Worm (Caenorhabditis elegans) whole organism, early embryonic: ENCODE data around the gene cee-1.

Experiments used
- B0310.2 ChIP-seq: sonication (generic microtip); optimal IDR thresholded peaks from 2 replicates; lab custom pipeline; 2016; ENCODE audit warnings: mild to moderate bottlenecking, missing genetic modification characterization, missing compliant biosample characterization
- F13C5.2 ChIP-seq: sonication (generic microtip); optimal IDR thresholded peaks from 2 replicates; lab custom pipeline; 2017; ENCODE audit warnings: mild to moderate bottlenecking, missing genetic modification characterization, inconsistent platforms, missing compliant biosample characterization
- aly-1 ChIP-seq: sonication (generic microtip); optimal IDR thresholded peaks from 2 replicates; lab custom pipeline; 2016; ENCODE audit warnings: missing genetic modification characterization, missing compliant biosample characterization
- ama-1 ChIP-seq: fragments of 150-350 bp; optimal IDR thresholded peaks from 2 replicates; lab custom pipeline; 2014
- ceh-13 ChIP-seq: fragments of 200-800 bp; sonication (Bioruptor generic); optimal IDR thresholded peaks from 2 replicates; lab custom pipeline; 2018; ENCODE audit warnings: mild to moderate bottlenecking, missing genetic modification characterization, missing compliant biosample characterization
- ceh-36 ChIP-seq: sonication (generic microtip); optimal IDR thresholded peaks from 2 replicates; lab custom pipeline; 2016; ENCODE audit warnings: missing genetic modification characterization, inconsistent platforms, missing compliant biosample characterization
- ets-7 ChIP-seq: sonication (generic microtip); optimal IDR thresholded peaks from 2 replicates; lab custom pipeline; 2016; ENCODE audit warnings: missing genotype, missing genetic modification characterization, missing compliant biosample characterization
- flt-1 ChIP-seq: fragments of 200-800 bp; sonication (Bioruptor generic); IDR thresholded peaks from 2 replicates; pipeline ENCODE4 v1.3.6; 2022; ENCODE audit warnings: missing genetic modification characterization, missing compliant biosample characterization
- hmbx-1 ChIP-seq: sonication (generic microtip); optimal IDR thresholded peaks from 2 replicates; lab custom pipeline; 2016; ENCODE audit warnings: mild to moderate bottlenecking, missing genetic modification characterization, missing compliant biosample characterization
- hmg-4 ChIP-seq: fragments of 200-800 bp; sonication (Bioruptor generic); optimal IDR thresholded peaks from 2 replicates; lab custom pipeline; 2018; ENCODE audit warnings: mild to moderate bottlenecking, missing genetic modification characterization, missing compliant biosample characterization
- hnd-1 ChIP-seq: sonication (generic microtip); optimal IDR thresholded peaks from 2 replicates; lab custom pipeline; 2016; ENCODE audit warnings: missing genetic modification characterization, missing compliant biosample characterization
- pes-1 ChIP-seq: fragments of 200-800 bp; sonication (Bioruptor generic); IDR thresholded peaks from 2 replicates; pipeline ENCODE4 v1.3.6; 2022; ENCODE audit warnings: missing genetic modification reagents, missing genetic modification characterization, missing compliant biosample characterization
- scrt-1 ChIP-seq: fragments of 200-800 bp; sonication (Bioruptor generic); IDR thresholded peaks from 2 replicates; pipeline ENCODE4 v1.3.6; 2022; ENCODE audit warnings: missing genetic modification characterization, missing compliant biosample characterization
- sea-1 ChIP-seq: fragments of 200-800 bp; sonication (Bioruptor generic); conservative IDR thresholded peaks from 2 replicates; pipeline ENCODE4 v1.3.6; 2022; ENCODE audit warnings: missing genetic modification characterization, missing compliant biosample characterization
- tbx-11 ChIP-seq: fragments of 200-800 bp; sonication (Bioruptor generic); IDR thresholded peaks from 2 replicates; pipeline ENCODE4 v1.3.6; 2022; ENCODE audit warnings: missing genetic modification characterization, missing compliant biosample characterization
- tbx-37 ChIP-seq: fragments of 200-800 bp; sonication (Bioruptor generic); conservative IDR thresholded peaks from 2 replicates; pipeline ENCODE4 v1.3.6; 2022; ENCODE audit warnings: missing genetic modification reagents, missing genetic modification characterization, missing compliant biosample characterization
- tra-4 ChIP-seq: sonication (generic microtip); optimal IDR thresholded peaks from 2 replicates; lab custom pipeline; 2017; ENCODE audit warnings: missing genetic modification characterization, missing compliant biosample characterization

The cee-1 gene

ce11 chrIII:4951824-4952223, 39.3 kb downstream of the cee-1 start, which contains the start of gene flh-2:
flh-2 (plus strand) TSS chrIII:4952124.
- TF ChIP-seq tra-4 (tag; lab: Kevin White, UChicago) (no peak), tbx-37 (GFP tag; lab: Robert Waterston, UW) (no peak), sea-1 (GFP tag; lab: Robert Waterston, UW) (no peak), F13C5.2 (tag; lab: Kevin White, UChicago) (no peak), ets-7 (no peak), hmbx-1 (tag; lab: Kevin White, UChicago) (no peak), B0310.2 (tag; lab: Kevin White, UChicago) (no peak), flt-1 (no peak), hnd-1 (tag; lab: Kevin White, UChicago) (no peak), ceh-13 (GFP tag; lab: Kevin White, UChicago) (no peak), ceh-36 (no peak), ama-1 (lab: Kevin White, UChicago) (no peak), tbx-11 (GFP tag; lab: Robert Waterston, UW) (no peak), hmg-4 (GFP tag; lab: Kevin White, UChicago) (no peak)

ce11 chrIII:4952970-4953369, 40.5 kb downstream of the cee-1 start:
- TF ChIP-seq aly-1 (tag; lab: Kevin White, UChicago) (no peak), ceh-36 (no peak), B0310.2 (tag; lab: Kevin White, UChicago) (no peak), F13C5.2 (tag; lab: Kevin White, UChicago) (no peak), ama-1 (lab: Kevin White, UChicago) (no peak), ceh-13 (GFP tag; lab: Kevin White, UChicago) (no peak), tbx-11 (GFP tag; lab: Robert Waterston, UW) (no peak), scrt-1 (GFP tag; lab: Robert Waterston, UW) (no peak), hmbx-1 (tag; lab: Kevin White, UChicago) (no peak), tbx-37 (GFP tag; lab: Robert Waterston, UW) (no peak), ets-7 (no peak), sea-1 (GFP tag; lab: Robert Waterston, UW) (no peak), hmg-4 (GFP tag; lab: Kevin White, UChicago) (no peak), pes-1 (no peak), tra-4 (tag; lab: Kevin White, UChicago) (no peak)

- TF ChIP-seq flt-1 (no peak), ceh-36 (no peak), ets-7 (no peak), tra-4 (tag; lab: Kevin White, UChicago) (no peak), pes-1 (no peak)
These were observed 44.1 kb downstream of the cee-1 start, which contains the start of gene C26E6.1 for ce11 chrIII:4956566-4956965. C26E6.1 (plus strand) TSS chrIII:4956866.

ce11 chrIII:4960204-4960603, 47.7 kb downstream of the cee-1 start, which contains the start of gene C27F2.4:
C27F2.4 (minus strand) TSS chrIII:4960304.
- no peak for TF ChIP-seq B0310.2 (tag; lab: Kevin White, UChicago)
- no peak for TF ChIP-seq tra-4 (tag; lab: Kevin White, UChicago)
- TF ChIP-seq tbx-11 (GFP tag; lab: Robert Waterston, UW) = no peak
- no peak for TF ChIP-seq ets-7
- TF ChIP-seq tbx-37 (GFP tag; lab: Robert Waterston, UW) = no peak
- no peak for TF ChIP-seq aly-1 (tag; lab: Kevin White, UChicago)
- no peak for TF ChIP-seq sea-1 (GFP tag; lab: Robert Waterston, UW)
- no peak for TF ChIP-seq ama-1 (lab: Kevin White, UChicago)
- no peak for TF ChIP-seq ceh-13 (GFP tag; lab: Kevin White, UChicago)
- no peak for TF ChIP-seq ceh-36
- TF ChIP-seq scrt-1 (GFP tag; lab: Robert Waterston, UW) = no peak
- TF ChIP-seq flt-1 = no peak
- no peak for TF ChIP-seq F13C5.2 (tag; lab: Kevin White, UChicago)
- TF ChIP-seq pes-1 = no peak
- TF ChIP-seq hmg-4 (GFP tag; lab: Kevin White, UChicago) = no peak
- TF ChIP-seq hmbx-1 (tag; lab: Kevin White, UChicago) = no peak
- no peak for TF ChIP-seq hnd-1 (tag; lab: Kevin White, UChicago)

ce11 chrIII:4961281-4961680, 48.8 kb downstream of the cee-1 start:
- TF ChIP-seq hmbx-1 (tag; lab: Kevin White, UChicago) (no peak), hmg-4 (GFP tag; lab: Kevin White, UChicago) (no peak), hnd-1 (tag; lab: Kevin White, UChicago) (no peak), tra-4 (tag; lab: Kevin White, UChicago) (no peak), tbx-37 (GFP tag; lab: Robert Waterston, UW) (no peak), sea-1 (GFP tag; lab: Robert Waterston, UW) (no peak), tbx-11 (GFP tag; lab: Robert Waterston, UW) (no peak), F13C5.2 (tag; lab: Kevin White, UChicago) (no peak), pes-1 (no peak), B0310.2 (tag; lab: Kevin White, UChicago) (no peak), flt-1 (no peak), ceh-13 (GFP tag; lab: Kevin White, UChicago) (no peak), ets-7 (no peak), scrt-1 (GFP tag; lab: Robert Waterston, UW) (no peak), ama-1 (lab: Kevin White, UChicago) (no peak)

- TF ChIP-seq F13C5.2 (tag; lab: Kevin White, UChicago) = no peak
- no peak for TF ChIP-seq hnd-1 (tag; lab: Kevin White, UChicago)
These were observed 49.9 kb downstream of the cee-1 start, which contains the start of gene vps-22 for ce11 chrIII:4962393-4962792. vps-22 (minus strand) TSS chrIII:4962493.

- TF ChIP-seq tbx-37 (GFP tag; lab: Robert Waterston, UW) (no peak), tbx-11 (GFP tag; lab: Robert Waterston, UW) (0 out of 2 replicates have a peak, but pooled peaks have one; percentile 5), scrt-1 (GFP tag; lab: Robert Waterston, UW) (no peak), ets-7 (peak; percentile 1), hnd-1 (tag; lab: Kevin White, UChicago) (no peak), ama-1 (lab: Kevin White, UChicago) (no peak), aly-1 (tag; lab: Kevin White, UChicago) (no peak), ceh-13 (GFP tag; lab: Kevin White, UChicago) (no peak), F13C5.2 (tag; lab: Kevin White, UChicago) (peak; percentile 91), pes-1 (peak; percentile 67), hmg-4 (GFP tag; lab: Kevin White, UChicago) (no peak), flt-1 (no peak), ceh-36 (no peak), sea-1 (GFP tag; lab: Robert Waterston, UW) (0 out of 2 replicates have a peak, but pooled peaks have one; percentile 14), B0310.2 (tag; lab: Kevin White, UChicago) (no peak)
These were observed 50.4 kb downstream of the cee-1 start, which contains the start of gene C27F2.9 for ce11 chrIII:4962886-4963285. C27F2.9 (minus strand) TSS chrIII:4963044.
